Worm (Caenorhabditis elegans) whole organism, young adult: Measurements from ENCODE around the gene Y55F3BL.4.
A peak's percentile ranks its signal among the peaks of the same experiment; 100 is the strongest.
"Not testable (repeated sequence)": the region's sequence is repeated elsewhere in the genome, so short reads cannot be mapped to it uniquely, and the experiment has no call there.

ENCODE experiments used
- C17E4.6 ChIP-seq: fragments of 200-800 bp; sonication (Bioruptor generic); IDR thresholded peaks from 2 replicates; pipeline ENCODE4 v1.3.6; 2022; ENCODE audit warnings: missing genetic modification reagents, missing genetic modification characterization, missing compliant biosample characterization
- D2030.7 ChIP-seq: fragments of 200-800 bp; sonication (Bioruptor generic); IDR thresholded peaks from 2 replicates; pipeline ENCODE4 v1.3.6; 2022; ENCODE audit warnings: missing genetic modification reagents, missing genetic modification characterization, missing compliant biosample characterization
- F10E7.11 ChIP-seq: sonication (generic microtip); optimal IDR thresholded peaks from 2 replicates; lab custom pipeline; 2017; ENCODE audit warnings: mild to moderate bottlenecking, missing genetic modification characterization, moderate library complexity, missing compliant biosample characterization
- F22D6.2 ChIP-seq: sonication (generic microtip); optimal IDR thresholded peaks from 2 replicates; lab custom pipeline; 2016; ENCODE audit warnings: mild to moderate bottlenecking, missing genetic modification characterization, missing compliant biosample characterization
- Y53G8AR.9 ChIP-seq: fragments of 200-800 bp; sonication (Bioruptor generic); conservative IDR thresholded peaks from 2 replicates; pipeline ENCODE4 v1.3.6; 2022; ENCODE audit warnings: missing genetic modification reagents, missing genetic modification characterization, missing compliant biosample characterization
- ama-1 ChIP-seq, 3 experiments: fragments of 150-350 bp in 1 of 3; sonication (generic microtip) in 2 of 3; optimal IDR thresholded peaks; 2 replicates each; lab custom pipeline; 2014 to 2018; ENCODE audit warnings: missing biosample characterization in 2 of 3, missing genetic modification characterization in 2 of 3, missing genetic modification reagents in 2 of 3
- aptf-2 ChIP-seq: fragments of 200-800 bp; sonication (Bioruptor generic); conservative IDR thresholded peaks from 2 replicates; pipeline ENCODE4 v1.3.6; 2022; ENCODE audit warnings: missing genetic modification reagents, missing genetic modification characterization, missing compliant biosample characterization
- atf-7 ChIP-seq: sonication (generic microtip); optimal IDR thresholded peaks from 2 replicates; lab custom pipeline; 2017; ENCODE audit warnings: mild to moderate bottlenecking, missing genetic modification characterization, missing compliant biosample characterization
- ccch-3 ChIP-seq: fragments of 200-800 bp; sonication (Bioruptor generic); optimal IDR thresholded peaks from 2 replicates; lab custom pipeline; 2018; ENCODE audit warnings: mild to moderate bottlenecking, missing genetic modification characterization, missing compliant biosample characterization
- cebp-2 ChIP-seq: fragments of 200-800 bp; sonication (Bioruptor generic); IDR thresholded peaks from 2 replicates; pipeline ENCODE4 v1.3.6; 2022; ENCODE audit warnings: missing genetic modification characterization, missing compliant biosample characterization
- ceh-27 ChIP-seq: fragments of 200-800 bp; sonication (Bioruptor generic); optimal IDR thresholded peaks from 2 replicates; lab custom pipeline; 2018; ENCODE audit warnings: mild to moderate bottlenecking, missing genetic modification characterization, moderate library complexity, missing compliant biosample characterization
- ceh-40 ChIP-seq: fragments of 200-800 bp; sonication (Bioruptor generic); IDR thresholded peaks from 2 replicates; pipeline ENCODE4 v1.3.6; 2022; ENCODE audit warnings: missing genetic modification characterization, missing compliant biosample characterization
- ceh-58 ChIP-seq: fragments of 200-800 bp; sonication (Bioruptor generic); IDR thresholded peaks from 2 replicates; pipeline ENCODE4 v1.3.6; 2022; ENCODE audit warnings: missing genetic modification characterization, missing compliant biosample characterization
- die-1 ChIP-seq: sonication (generic microtip); optimal IDR thresholded peaks from 2 replicates; lab custom pipeline; 2016; ENCODE audit warnings: missing genotype, mild to moderate bottlenecking, missing genetic modification characterization, missing compliant biosample characterization
- dpff-1 ChIP-seq: sonication (generic microtip); optimal IDR thresholded peaks from 2 replicates; lab custom pipeline; 2017; ENCODE audit warnings: mild to moderate bottlenecking, missing genetic modification characterization, missing compliant biosample characterization
- dpl-1 ChIP-seq: fragments of 150-350 bp; optimal IDR thresholded peaks from 2 replicates; lab custom pipeline; 2014; ENCODE audit warnings: missing biosample characterization, missing genetic modification reagents, missing genetic modification characterization
- efl-1 ChIP-seq: fragments of 150-350 bp; optimal IDR thresholded peaks from 2 replicates; lab custom pipeline; 2014; ENCODE audit warnings: missing biosample characterization, missing genetic modification reagents, missing genetic modification characterization
- egl-18 ChIP-seq: fragments of 200-800 bp; sonication (Bioruptor generic); IDR thresholded peaks from 2 replicates; pipeline ENCODE4 v1.3.6; 2022; ENCODE audit warnings: missing genetic modification reagents, missing genetic modification characterization, missing compliant biosample characterization
- egrh-3 ChIP-seq: fragments of 200-800 bp; sonication (Bioruptor generic); IDR thresholded peaks from 2 replicates; pipeline ENCODE4 v1.3.6; 2022; ENCODE audit warnings: missing genetic modification reagents, missing genetic modification characterization, missing compliant biosample characterization
- hmg-1.2 ChIP-seq: fragments of 200-800 bp; sonication (Bioruptor generic); IDR thresholded peaks from 2 replicates; pipeline ENCODE4 v1.3.6; 2022; ENCODE audit warnings: missing genetic modification reagents, missing genetic modification characterization, missing compliant biosample characterization
- let-526 ChIP-seq: fragments of 200-800 bp; sonication (Bioruptor generic); IDR thresholded peaks from 2 replicates; pipeline ENCODE4 v1.3.6; 2022; ENCODE audit warnings: missing genetic modification reagents, missing genetic modification characterization, missing compliant biosample characterization
- lin-26 ChIP-seq: fragments of 200-800 bp; sonication (Bioruptor generic); IDR thresholded peaks from 2 replicates; pipeline ENCODE4 v1.3.6; 2022; ENCODE audit warnings: missing genetic modification reagents, missing genetic modification characterization, missing compliant biosample characterization
- lin-35 ChIP-seq, 3 experiments: fragments of 150-350 bp in 2 of 3; sonication (generic microtip) in 1 of 3; optimal IDR thresholded peaks; 2 replicates each; lab custom pipeline; 2014 to 2018; ENCODE audit warnings: missing biosample characterization in 3 of 3, missing genetic modification characterization in 3 of 3, missing genetic modification reagents in 3 of 3
- lin-40 ChIP-seq: sonication (generic microtip); optimal IDR thresholded peaks from 2 replicates; lab custom pipeline; 2016; ENCODE audit warnings: missing genetic modification characterization, mild to moderate bottlenecking, missing compliant biosample characterization, missing genotype, missing genetic modification reagents
- lin-54 ChIP-seq: fragments of 200-800 bp; sonication (Bioruptor generic); optimal IDR thresholded peaks from 2 replicates; lab custom pipeline; 2018; ENCODE audit warnings: mild to moderate bottlenecking, missing genetic modification characterization, missing compliant biosample characterization
- mcd-1 ChIP-seq: fragments of 200-800 bp; sonication (Bioruptor generic); IDR thresholded peaks from 2 replicates; pipeline ENCODE4 v1.3.6; 2022; ENCODE audit warnings: missing genetic modification reagents, missing genetic modification characterization, missing compliant biosample characterization
- mel-28 ChIP-seq: sonication (generic microtip); optimal IDR thresholded peaks from 2 replicates; lab custom pipeline; 2016; ENCODE audit warnings: borderline replicate concordance, mild to moderate bottlenecking, missing genetic modification characterization, missing compliant biosample characterization
- nhr-120 ChIP-seq: fragments of 200-800 bp; sonication (Bioruptor generic); IDR thresholded peaks from 2 replicates; pipeline ENCODE4 v1.3.6; 2022; ENCODE audit warnings: missing genetic modification characterization, missing compliant biosample characterization
- nhr-90 ChIP-seq: sonication (generic microtip); optimal IDR thresholded peaks from 2 replicates; lab custom pipeline; 2016; ENCODE audit warnings: missing genotype, mild to moderate bottlenecking, missing genetic modification characterization, missing compliant biosample characterization
- rcor-1 ChIP-seq: fragments of 200-800 bp; sonication (Bioruptor generic); IDR thresholded peaks from 2 replicates; pipeline ENCODE4 v1.3.6; 2022; ENCODE audit warnings: missing genetic modification reagents, missing genetic modification characterization, missing compliant biosample characterization
- repo-1 ChIP-seq: sonication (generic microtip); optimal IDR thresholded peaks from 2 replicates; lab custom pipeline; 2017; ENCODE audit warnings: mild to moderate bottlenecking, missing genetic modification characterization, missing compliant biosample characterization
- sptf-2 ChIP-seq: fragments of 200-800 bp; sonication (Bioruptor generic); optimal IDR thresholded peaks from 2 replicates; lab custom pipeline; 2018; ENCODE audit warnings: mild to moderate bottlenecking, missing genetic modification characterization, missing compliant biosample characterization
- unc-130 ChIP-seq: sonication (generic microtip); optimal IDR thresholded peaks from 2 replicates; lab custom pipeline; 2016; ENCODE audit warnings: missing genetic modification reagents, missing genetic modification characterization, missing compliant biosample characterization
- xnd-1 ChIP-seq: sonication (generic microtip); optimal IDR thresholded peaks from 2 replicates; lab custom pipeline; 2016; ENCODE audit warnings: missing genotype, missing genetic modification reagents, missing genetic modification characterization, missing compliant biosample characterization
- zfh-2 ChIP-seq: fragments of 200-800 bp; sonication (Bioruptor generic); conservative IDR thresholded peaks from 2 replicates; pipeline ENCODE4 v1.3.6; 2022; ENCODE audit warnings: missing genetic modification reagents, missing genetic modification characterization, missing compliant biosample characterization

The Y55F3BL.4 gene

ce11 chrIV:762486-763376 is 42.2 kb upstream of the Y55F3BL.4 start:
- no peak for TF ChIP-seq dpff-1
- peak; percentile 92 for TF ChIP-seq egrh-3 (GFP tag; lab: Robert Waterston, UW)
- TF ChIP-seq zfh-2: peak; percentile 83
- peak; percentile 23; the same call in 1 of the 2 replicates for TF ChIP-seq mcd-1 (GFP tag; lab: Robert Waterston, UW)
- peak; percentile 66; the same call in 1 of the 2 replicates for TF ChIP-seq nhr-120 (GFP tag; lab: Robert Waterston, UW)
- TF ChIP-seq repo-1 (tag; lab: Kevin White, UChicago): peak; percentile 31
- no peak for TF ChIP-seq ceh-27 (GFP tag; lab: Kevin White, UChicago)
- TF ChIP-seq aptf-2 (GFP tag; lab: Robert Waterston, UW): 0 out of 2 replicates have a peak, but pooled peaks have one; percentile 20

- 0 out of 2 replicates have a peak, but pooled peaks have one; percentile 16 for TF ChIP-seq Y53G8AR.9
- no peak for TF ChIP-seq lin-26 (GFP tag; lab: Robert Waterston, UW)
- TF ChIP-seq lin-40 (tag; lab: Kevin White, UChicago): peak; percentile 39
- TF ChIP-seq hmg-1.2 (GFP tag; lab: Robert Waterston, UW): peak; percentile 43
- peak; percentile 91 for TF ChIP-seq ama-1 (optimal IDR thresholded peaks at IDR 0.05; lab: Kevin White, UChicago)
- no peak for TF ChIP-seq ama-1 (GFP tag; optimal IDR thresholded peaks at IDR 0.05; lab: Kevin White, UChicago)
These were observed 41.4 kb upstream of the Y55F3BL.4 start, which contains the start of gene col-103 for ce11 chrIV:763377-764063. TSS of gene col-103 (minus strand) at chrIV:763678.

- TF ChIP-seq egl-18 (GFP tag; lab: Robert Waterston, UW) (no peak), unc-130 (GFP tag; lab: Kevin White, UChicago) (no peak), lin-40 (tag; lab: Kevin White, UChicago) (no peak), C17E4.6 (GFP tag; lab: Robert Waterston, UW) (no peak), ccch-3 (GFP tag; lab: Kevin White, UChicago) (no peak), mel-28 (no peak), aptf-2 (GFP tag; lab: Robert Waterston, UW) (no peak), ceh-58 (GFP tag; lab: Robert Waterston, UW) (no peak), let-526 (GFP tag; lab: Robert Waterston, UW) (no peak), lin-54 (GFP tag; lab: Kevin White, UChicago) (no peak)
- TF ChIP-seq, all 124 proteins: peak for 0
These were observed 36.6 kb upstream of the Y55F3BL.4 start, which contains the start of gene F56B3.2 for ce11 chrIV:768312-768711. TSS of gene F56B3.2 (minus strand) at chrIV:768584.

- peak; percentile 85 for TF ChIP-seq mcd-1 (GFP tag; lab: Robert Waterston, UW)
- TF ChIP-seq D2030.7 (GFP tag; lab: Robert Waterston, UW): peak; percentile 28; the same call in 1 of the 2 replicates
These were observed 34.9 kb upstream of the Y55F3BL.4 start for ce11 chrIV:769931-770544.

DNA sequence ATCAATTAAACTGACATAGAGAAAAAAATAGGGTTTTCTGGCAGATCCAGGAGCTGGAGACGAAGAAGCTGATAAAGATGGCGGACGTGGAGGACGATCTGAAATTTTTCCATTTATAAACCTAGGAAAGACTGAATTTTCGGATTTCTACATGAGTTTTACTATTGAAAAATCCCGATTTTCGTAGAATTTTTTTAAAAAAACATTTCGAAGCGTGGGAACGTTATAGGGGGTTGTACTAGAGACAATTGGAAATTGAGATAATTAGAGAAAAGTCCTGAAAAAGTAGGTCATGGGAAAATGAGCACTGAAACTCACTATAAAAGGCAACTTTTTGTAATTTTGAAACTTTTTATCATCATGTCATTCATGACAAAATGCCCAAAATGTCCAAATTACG is 33.8 kb upstream of the Y55F3BL.4 start, which contains the start of gene F56B3.9:
F56B3.9 (plus strand) TSS at position 301 of the 400 bp plus-strand sequence.
- not testable (repeated sequence) for TF ChIP-seq lin-54 (GFP tag; lab: Kevin White, UChicago); atf-7; F22D6.2 (tag; lab: Kevin White, UChicago)
- TF ChIP-seq, all 124 proteins: peak for 0; not testable (repeated sequence) for 124

ce11 chrIV:772931-773330 is 32.0 kb upstream of the Y55F3BL.4 start, which contains the start of gene mrpl-2:
TSS of gene mrpl-2 (plus strand) at chrIV:773237.
- TF ChIP-seq efl-1 (peak; percentile 55), dpl-1 (GFP tag; lab: Kevin White, UChicago) (peak; percentile 24), nhr-90 (tag; lab: Kevin White, UChicago) (no peak), cebp-2 (GFP tag; lab: Robert Waterston, UW) (no peak), lin-35 (GFP tag; optimal IDR thresholded peaks at IDR 0.05; lab: Kevin White, UChicago) (peak in 1 of 3 experiments; percentile 34), ceh-40 (no peak), die-1 (tag; lab: Kevin White, UChicago) (no peak), lin-54 (GFP tag; lab: Kevin White, UChicago) (peak; percentile 37), xnd-1 (tag; lab: Kevin White, UChicago) (no peak), rcor-1 (GFP tag; lab: Robert Waterston, UW) (no peak), sptf-2 (no peak), F10E7.11 (tag; lab: Kevin White, UChicago) (no peak)
